Worm (Caenorhabditis elegans): Measurements from ENCODE around the gene qars-1.

- no peak for TF ChIP-seq ztf-23 (GFP tag; IDR thresholded peaks at IDR 0.05)
- no peak for TF ChIP-seq klf-2 (GFP tag; conservative IDR thresholded peaks at IDR 0.05)
- no peak for TF ChIP-seq ztf-29 (GFP tag; IDR thresholded peaks at IDR 0.05)
- TF ChIP-seq ref-1 (GFP tag; conservative IDR thresholded peaks at IDR 0.05): no peak
- no peak for TF ChIP-seq flt-1 (GFP tag; IDR thresholded peaks at IDR 0.05)
- no peak for TF ChIP-seq med-1 (GFP tag; optimal IDR thresholded peaks at IDR 0.05; ENCODE audit: insufficient read depth)
- TF ChIP-seq T22C8.4 (GFP tag; IDR thresholded peaks at IDR 0.05): no peak
- no peak for TF ChIP-seq tab-1 (GFP tag; IDR thresholded peaks at IDR 0.05)
- no peak for TF ChIP-seq cog-1 (tag; optimal IDR thresholded peaks at IDR 0.05)
Observed at ce11 chrIV:15053271-15053670, 40.3 kb upstream of the qars-1 start, which contains the start of gene srt-47.
